Fruit fly (Drosophila melanogaster): ENCODE results near the gene RpS13.
A peak's percentile ranks its signal among the peaks of the same experiment; 100 is the strongest.

- TF ChIP-seq CG9139 (GFP tag; optimal IDR thresholded peaks at IDR 0.05): no peak
- no peak for TF ChIP-seq Eip75B (GFP tag; optimal IDR thresholded peaks at IDR 0.05)
- peak; percentile 11 for TF ChIP-seq Blimp-1 (GFP tag; optimal IDR thresholded peaks at IDR 0.05)
- no peak for TF ChIP-seq fd59A (GFP tag; optimal IDR thresholded peaks at IDR 0.05)
- peak in 1 of 2 experiments; percentile 89 for TF ChIP-seq ss (GFP tag; optimal IDR thresholded peaks at IDR 0.05)
- TF ChIP-seq CG4318 (GFP tag; optimal IDR thresholded peaks at IDR 0.05): no peak
These were observed 39.1 kb upstream of the RpS13 start, which contains the start of gene emb for dm6 chr2L:8403286-8404270.

Data from whole organism, prepupa.